Fruit fly (Drosophila melanogaster) whole organism, embryonic: Measurements from ENCODE around the gene Ns1.
A peak's percentile ranks its signal among the peaks of the same experiment; 100 is the strongest.

Source experiments
- Atf3 ChIP-seq: fragments of 200-800 bp; sonication (Bioruptor generic); optimal IDR thresholded peaks from 3 replicates; lab custom pipeline; 2016; ENCODE audit warnings: missing biosample characterization, missing genetic modification characterization
- CG12104 ChIP-seq: fragments of 200-800 bp; sonication (Bioruptor generic); optimal IDR thresholded peaks from 3 replicates; lab custom pipeline; 2016; ENCODE audit warnings: missing biosample characterization, missing genetic modification characterization
- CG14860 ChIP-seq: fragments of 200-800 bp; sonication (Bioruptor generic); IDR thresholded peaks from 3 replicates; pipeline ENCODE4 v1.3.6; 2022; ENCODE audit warnings: missing biosample characterization, missing genetic modification characterization; ENCODE audit not compliant: partially characterized antibody
- CG15011 ChIP-seq: fragments of 200-800 bp; sonication (Bioruptor generic); optimal IDR thresholded peaks from 3 replicates; lab custom pipeline; 2018; ENCODE audit warnings: missing biosample characterization, mild to moderate bottlenecking, missing genetic modification characterization
- CG15514 ChIP-seq: fragments of 200-800 bp; sonication (Bioruptor generic); optimal IDR thresholded peaks from 3 replicates; lab custom pipeline; 2017; ENCODE audit warnings: missing biosample characterization, missing genetic modification characterization, mild to moderate bottlenecking, moderate library complexity, missing genetic modification reagents
- CG1602 ChIP-seq: fragments of 200-800 bp; sonication (Bioruptor generic); optimal IDR thresholded peaks from 3 replicates; lab custom pipeline; 2016; ENCODE audit warnings: missing biosample characterization, missing genetic modification characterization
- CG17328 ChIP-seq: fragments of 200-800 bp; sonication (Bioruptor generic); IDR thresholded peaks from 2 replicates; pipeline ENCODE4 v1.3.6; 2022; ENCODE audit warnings: missing biosample characterization, missing genetic modification characterization
- CG17802 ChIP-seq: fragments of 200-800 bp; sonication (Bioruptor generic); optimal IDR thresholded peaks from 2 replicates; lab custom pipeline; 2018; ENCODE audit warnings: missing biosample characterization, mild to moderate bottlenecking, missing genetic modification characterization, moderate library complexity
- CG17912 ChIP-seq: fragments of 200-800 bp; sonication (Bioruptor generic); optimal IDR thresholded peaks from 2 replicates; lab custom pipeline; 2018; ENCODE audit warnings: missing biosample characterization, mild to moderate bottlenecking, missing genetic modification characterization
- CG2199 ChIP-seq: fragments of 200-800 bp; sonication (Bioruptor generic); IDR thresholded peaks from 3 replicates; pipeline ENCODE4 v1.3.6; 2022; ENCODE audit warnings: missing biosample characterization, missing genetic modification characterization
- CG30020 ChIP-seq: fragments of 200-800 bp; optimal IDR thresholded peaks from 2 replicates; lab custom pipeline; 2019; ENCODE audit warnings: missing biosample characterization, mild to moderate bottlenecking, missing genetic modification characterization, moderate library complexity
- CG3065 ChIP-seq: fragments of 200-800 bp; sonication (Bioruptor generic); optimal IDR thresholded peaks from 2 replicates; lab custom pipeline; 2016; ENCODE audit warnings: missing biosample characterization, missing genetic modification characterization
- CG3281 ChIP-seq: fragments of 200-800 bp; sonication (Bioruptor generic); optimal IDR thresholded peaks from 3 replicates; lab custom pipeline; 2017; ENCODE audit warnings: missing biosample characterization, mild to moderate bottlenecking, missing genetic modification characterization
- CG4707 ChIP-seq: fragments of 200-800 bp; sonication (Bioruptor generic); optimal IDR thresholded peaks from 2 replicates; lab custom pipeline; 2018; ENCODE audit warnings: missing biosample characterization, mild to moderate bottlenecking, missing genetic modification characterization, moderate library complexity
- CG4854 ChIP-seq: fragments of 200-800 bp; sonication (Bioruptor generic); optimal IDR thresholded peaks from 2 replicates; lab custom pipeline; 2016; ENCODE audit warnings: missing biosample characterization, missing genetic modification characterization, inconsistent platforms
- CG6689 ChIP-seq: fragments of 200-800 bp; sonication (Bioruptor generic); IDR thresholded peaks from 2 replicates; pipeline ENCODE4 v1.3.6; 2022; ENCODE audit warnings: missing biosample characterization, missing genetic modification characterization
- CG7928 ChIP-seq: fragments of 200-800 bp; sonication (Bioruptor generic); optimal IDR thresholded peaks from 2 replicates; lab custom pipeline; 2017; ENCODE audit warnings: missing biosample characterization, mild to moderate bottlenecking, missing genetic modification characterization
- CG8388 ChIP-seq: fragments of 200-800 bp; sonication (Bioruptor generic); optimal IDR thresholded peaks from 2 replicates; lab custom pipeline; 2019; ENCODE audit warnings: missing biosample characterization, mild to moderate bottlenecking, missing genetic modification characterization, moderate library complexity
- D19B ChIP-seq: fragments of 200-800 bp; sonication (Bioruptor generic); optimal IDR thresholded peaks from 2 replicates; lab custom pipeline; 2017; ENCODE audit warnings: missing biosample characterization, mild to moderate bottlenecking, missing genetic modification characterization
- Dbx ChIP-seq: fragments of 200-800 bp; sonication (Bioruptor generic); IDR thresholded peaks from 3 replicates; pipeline ENCODE4 v1.3.6; 2022; ENCODE audit warnings: missing biosample characterization, missing genetic modification characterization
- Dek ChIP-seq: fragments of 200-800 bp; sonication (Bioruptor generic); optimal IDR thresholded peaks from 3 replicates; lab custom pipeline; 2019; ENCODE audit warnings: missing biosample characterization, mild to moderate bottlenecking, missing genetic modification characterization, moderate library complexity
- Dip2 ChIP-seq: fragments of 200-800 bp; sonication (Bioruptor generic); IDR thresholded peaks from 2 replicates; pipeline ENCODE4 v1.3.6; 2022; ENCODE audit warnings: missing biosample characterization, missing genetic modification characterization
- Scr ChIP-seq: fragments of 200-800 bp; sonication (Bioruptor generic); IDR thresholded peaks from 2 replicates; pipeline ENCODE4 v1.3.6; 2022; ENCODE audit warnings: missing biosample characterization, missing genetic modification characterization; ENCODE audit not compliant: partially characterized antibody
- Usf ChIP-seq: fragments of 200-800 bp; sonication (Bioruptor generic); optimal IDR thresholded peaks from 2 replicates; lab custom pipeline; 2017; ENCODE audit warnings: missing genotype, missing biosample characterization, missing genetic modification characterization
- Xbp1 ChIP-seq: fragments of 200-800 bp; sonication (Bioruptor generic); optimal IDR thresholded peaks from 3 replicates; lab custom pipeline; 2016; ENCODE audit warnings: missing biosample characterization, mild to moderate bottlenecking, missing genetic modification characterization
- aop ChIP-seq: fragments of 200-800 bp; sonication (Bioruptor generic); IDR thresholded peaks from 2 replicates; pipeline ENCODE4 v1.3.6; 2022; ENCODE audit warnings: missing biosample characterization, missing genetic modification characterization
- chif ChIP-seq, 2 experiments: fragments of 200-800 bp; sonication (Bioruptor generic); optimal IDR thresholded peaks; 3 replicates each; lab custom pipeline; 2016; ENCODE audit warnings: missing biosample characterization in 2 of 2, missing genetic modification characterization in 2 of 2
- chinmo ChIP-seq: fragments of 200-800 bp; sonication (Bioruptor generic); IDR thresholded peaks from 4 replicates; pipeline ENCODE4 v1.3.6; 2022; ENCODE audit warnings: missing biosample characterization, missing genetic modification characterization; ENCODE audit not compliant: partially characterized antibody
- fu2 ChIP-seq: fragments of 200-800 bp; sonication (Bioruptor generic); optimal IDR thresholded peaks from 2 replicates; lab custom pipeline; 2016; ENCODE audit warnings: missing biosample characterization, missing genetic modification characterization
- gce ChIP-seq: fragments of 200-800 bp; sonication (Bioruptor generic); IDR thresholded peaks from 3 replicates; pipeline ENCODE4 v1.3.6; 2022; ENCODE audit warnings: missing biosample characterization, missing genetic modification characterization
- grau ChIP-seq: fragments of 200-800 bp; optimal IDR thresholded peaks from 3 replicates; lab custom pipeline; 2019; ENCODE audit warnings: missing biosample characterization, mild to moderate bottlenecking, missing genetic modification characterization, moderate library complexity
- gro ChIP-seq: fragments of 200-800 bp; sonication (Bioruptor generic); optimal IDR thresholded peaks from 2 replicates; lab custom pipeline; 2016; ENCODE audit warnings: missing biosample characterization, missing genetic modification characterization
- gsb-n ChIP-seq: fragments of 200-800 bp; sonication (Bioruptor generic); optimal IDR thresholded peaks from 3 replicates; lab custom pipeline; 2018; ENCODE audit warnings: missing biosample characterization, mild to moderate bottlenecking, missing genetic modification characterization
- lab ChIP-seq: fragments of 200-800 bp; sonication (Bioruptor generic); optimal IDR thresholded peaks from 3 replicates; lab custom pipeline; 2017; ENCODE audit warnings: missing biosample characterization, missing genetic modification characterization, mild to moderate bottlenecking, moderate library complexity, missing genetic modification reagents
- lmd ChIP-seq: fragments of 200-800 bp; sonication (Bioruptor generic); IDR thresholded peaks from 2 replicates; pipeline ENCODE4 v1.3.6; 2022; ENCODE audit warnings: missing biosample characterization, missing genetic modification characterization
- luna ChIP-seq: fragments of 200-800 bp; sonication (Bioruptor generic); optimal IDR thresholded peaks from 2 replicates; lab custom pipeline; 2016; ENCODE audit warnings: missing biosample characterization, missing genetic modification characterization
- pho ChIP-seq: fragments of 200-800 bp; sonication (Bioruptor generic); optimal IDR thresholded peaks from 2 replicates; lab custom pipeline; 2016; ENCODE audit warnings: missing biosample characterization, missing genetic modification characterization
- pros ChIP-seq: fragments of 200-800 bp; sonication (Bioruptor generic); optimal IDR thresholded peaks from 3 replicates; lab custom pipeline; 2019; ENCODE audit warnings: missing biosample characterization, mild to moderate bottlenecking, missing genetic modification characterization, moderate library complexity
- row ChIP-seq: fragments of 200-800 bp; sonication (Bioruptor generic); IDR thresholded peaks from 3 replicates; pipeline ENCODE4 v1.3.6; 2022; ENCODE audit warnings: missing biosample characterization, missing genetic modification characterization
- sqz ChIP-seq: fragments of 200-800 bp; sonication (Bioruptor generic); optimal IDR thresholded peaks from 3 replicates; lab custom pipeline; 2018; ENCODE audit warnings: missing biosample characterization, mild to moderate bottlenecking, missing genetic modification characterization
- sr ChIP-seq: fragments of 200-800 bp; sonication (Bioruptor generic); IDR thresholded peaks from 3 replicates; pipeline ENCODE4 v1.3.6; 2022; ENCODE audit warnings: missing biosample characterization, missing genetic modification characterization
- tgo ChIP-seq: fragments of 200-800 bp; sonication (Bioruptor generic); IDR thresholded peaks from 3 replicates; pipeline ENCODE4 v1.3.6; 2022; ENCODE audit warnings: missing biosample characterization, missing genetic modification characterization
- trem ChIP-seq: fragments of 200-800 bp; optimal IDR thresholded peaks from 3 replicates; lab custom pipeline; 2019; ENCODE audit warnings: missing biosample characterization, mild to moderate bottlenecking, missing genetic modification characterization, moderate library complexity
- tx ChIP-seq: fragments of 200-800 bp; sonication (Bioruptor generic); optimal IDR thresholded peaks from 2 replicates; lab custom pipeline; 2016; ENCODE audit warnings: missing biosample characterization, missing genetic modification characterization
- vnd ChIP-seq: fragments of 200-800 bp; sonication (Bioruptor generic); IDR thresholded peaks from 3 replicates; pipeline ENCODE4 v1.3.6; 2022; ENCODE audit warnings: missing biosample characterization, missing genetic modification characterization; ENCODE audit not compliant: partially characterized antibody
- wdn ChIP-seq: fragments of 200-800 bp; sonication (Bioruptor generic); IDR thresholded peaks from 2 replicates; pipeline ENCODE4 v1.3.6; 2022; ENCODE audit warnings: missing biosample characterization, missing genetic modification characterization
- wor ChIP-seq: fragments of 200-800 bp; sonication (Bioruptor generic); IDR thresholded peaks from 2 replicates; pipeline ENCODE4 v1.3.6; 2022; ENCODE audit warnings: missing biosample characterization, missing genetic modification characterization
- yki ChIP-seq: fragments of >200 bp; optimal IDR thresholded peaks from 3 replicates; lab custom pipeline; 2018
- z ChIP-seq: fragments of 200-800 bp; sonication (Bioruptor generic); IDR thresholded peaks from 3 replicates; pipeline ENCODE4 v1.3.6; 2022; ENCODE audit warnings: missing biosample characterization, missing genetic modification characterization
- zf30C ChIP-seq: fragments of 200-800 bp; sonication (Bioruptor generic); optimal IDR thresholded peaks from 3 replicates; lab custom pipeline; 2018; ENCODE audit warnings: missing biosample characterization, mild to moderate bottlenecking, missing genetic modification characterization

Ns1 gene

DNA sequence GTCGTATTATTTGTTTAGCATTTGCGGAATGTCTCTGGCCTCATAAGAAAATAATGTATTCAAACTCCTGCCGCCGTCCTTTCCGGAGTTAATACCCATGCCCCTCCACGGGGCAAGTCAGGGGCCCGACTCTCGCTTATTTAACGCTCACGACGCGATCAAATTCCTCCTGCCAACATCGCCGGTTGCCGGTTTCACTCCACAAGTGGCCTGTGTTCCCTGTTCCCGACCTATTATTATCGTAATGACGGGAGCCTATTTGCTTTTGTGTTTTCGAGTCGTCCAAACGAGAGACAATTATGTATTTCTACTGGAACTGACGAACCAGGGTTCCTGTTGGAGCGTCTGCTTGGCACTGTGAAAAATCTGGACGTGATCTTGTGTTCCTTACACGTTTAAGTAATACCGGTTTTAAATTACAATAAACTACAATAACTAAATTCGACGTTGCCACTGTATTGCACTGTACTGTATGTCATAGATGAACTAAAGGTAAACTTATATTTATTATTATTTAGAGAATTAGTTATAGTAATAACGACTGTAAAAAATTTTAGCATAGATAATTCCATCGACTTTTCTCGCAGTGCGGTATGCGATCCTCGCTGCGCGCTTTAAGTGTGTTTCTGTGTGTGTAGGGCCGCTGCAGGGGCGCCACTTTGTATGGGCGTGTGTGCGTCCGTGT, 19.9 kb downstream of the Ns1 start (continued):
- no peak for TF ChIP-seq pros
- peak; percentile 56 for TF ChIP-seq Usf (GFP tag; lab: Kevin White, UChicago)
- TF ChIP-seq Atf3: peak; percentile 3
- TF ChIP-seq CG4707: no peak
- no peak for TF ChIP-seq sr (GFP tag; lab: Robert Waterston, UW)
- no peak for TF ChIP-seq CG12104 (GFP tag; lab: Kevin White, UChicago)
- 0 out of 3 replicates have a peak, but pooled peaks have one; percentile 7 for TF ChIP-seq z (GFP tag; lab: Robert Waterston, UW)
- peak; percentile 52; the same call in 1 of the 2 replicates for TF ChIP-seq CG17328 (GFP tag; lab: Robert Waterston, UW)
- no peak for TF ChIP-seq CG3065 (GFP tag; lab: Kevin White, UChicago)
- TF ChIP-seq grau (tag; lab: Kevin White, UChicago): peak; percentile 55
- peak; percentile 5 for TF ChIP-seq sqz (GFP tag; lab: Kevin White, UChicago)
- no peak for TF ChIP-seq fu2 (GFP tag; lab: Kevin White, UChicago)
- no peak for TF ChIP-seq gro
- TF ChIP-seq CG6689: 0 out of 2 replicates have a peak, but pooled peaks have one; percentile 33
- peak; percentile 52 for TF ChIP-seq trem
- TF ChIP-seq yki (lab: Kevin White, UChicago): no peak
- TF ChIP-seq Scr (GFP tag; lab: Robert Waterston, UW): no peak
- no peak for TF ChIP-seq CG14860 (GFP tag; lab: Robert Waterston, UW)
- TF ChIP-seq CG8388 (GFP tag; lab: Kevin White, UChicago): peak; percentile 62
- peak; percentile 99 for TF ChIP-seq zf30C (GFP tag; lab: Kevin White, UChicago)
- no peak for TF ChIP-seq vnd (GFP tag; lab: Robert Waterston, UW)
- no peak for TF ChIP-seq Dip2 (GFP tag; lab: Robert Waterston, UW)
- no peak for TF ChIP-seq aop (GFP tag; lab: Robert Waterston, UW)
- TF ChIP-seq luna (GFP tag; lab: Kevin White, UChicago): no peak
- TF ChIP-seq CG15514 (GFP tag; lab: Kevin White, UChicago): no peak
- TF ChIP-seq CG17802 (tag; lab: Kevin White, UChicago): no peak
- peak in 1 of 2 experiments; percentile 24 for TF ChIP-seq chif (GFP tag; optimal IDR thresholded peaks at IDR 0.05; lab: Kevin White, UChicago)
- no peak for TF ChIP-seq gce
- no peak for TF ChIP-seq CG17912
- TF ChIP-seq tx (GFP tag; lab: Kevin White, UChicago): no peak
- no peak for TF ChIP-seq wor (GFP tag; lab: Robert Waterston, UW)
- no peak for TF ChIP-seq wdn
- TF ChIP-seq CG15011 (GFP tag; lab: Kevin White, UChicago): peak; percentile 0
- TF ChIP-seq CG3281 (GFP tag; lab: Kevin White, UChicago): no peak
- TF ChIP-seq CG2199 (GFP tag; lab: Robert Waterston, UW): peak; percentile 65; the same call in 1 of the 3 replicates
- TF ChIP-seq Xbp1: peak; percentile 25
- TF ChIP-seq gsb-n (tag; lab: Kevin White, UChicago): peak; percentile 60
- no peak for TF ChIP-seq CG4854 (GFP tag; lab: Kevin White, UChicago)
- peak; percentile 52 for TF ChIP-seq CG1602 (GFP tag; lab: Kevin White, UChicago)
- TF ChIP-seq CG30020 (tag; lab: Kevin White, UChicago): no peak
- TF ChIP-seq lab (GFP tag; lab: Kevin White, UChicago): no peak
- TF ChIP-seq lmd (GFP tag; lab: Robert Waterston, UW): peak; percentile 13; the same call in 1 of the 2 replicates
- TF ChIP-seq Dbx (GFP tag; lab: Robert Waterston, UW): no peak
- TF ChIP-seq pho (GFP tag; lab: Kevin White, UChicago): no peak
- TF ChIP-seq tgo (GFP tag; lab: Robert Waterston, UW): no peak; the same call in 2 of the 3 replicates
- no peak for TF ChIP-seq CG7928
- TF ChIP-seq Dek: no peak
- TF ChIP-seq chinmo (GFP tag; lab: Robert Waterston, UW): no peak
- no peak for TF ChIP-seq D19B
- TF ChIP-seq row: peak; percentile 76
